Fruit fly (Drosophila melanogaster): ENCODE results near the gene CG14780.

CG14780 gene

dm6 chrX:1460278-1460872 is 11.9 kb upstream of the CG14780 start, which contains the start of gene Lrpprc2 (continued):
- TF ChIP-seq lilli (GFP tag; optimal IDR thresholded peaks at IDR 0.05) (no peak), ssp (GFP tag; IDR thresholded peaks at IDR 0.05) (no peak), Fer2 (tag; optimal IDR thresholded peaks at IDR 0.05) (no peak), CG11093 (GFP tag; IDR thresholded peaks at IDR 0.05) (no peak), CG11560 (tag; IDR thresholded peaks at IDR 0.05) (no peak), jing (GFP tag; optimal IDR thresholded peaks at IDR 0.05) (no peak), Ets97D (GFP tag; optimal IDR thresholded peaks at IDR 0.05) (peak; percentile 80), CG3995 (GFP tag; optimal IDR thresholded peaks at IDR 0.05) (no peak), kni (GFP tag; optimal IDR thresholded peaks at IDR 0.05) (peak; percentile 12), CG17186 (GFP tag; optimal IDR thresholded peaks at IDR 0.05) (peak; percentile 3), Dfd (GFP tag; optimal IDR thresholded peaks at IDR 0.05) (no peak), CG9797 (GFP tag; optimal IDR thresholded peaks at IDR 0.05) (peak; percentile 6), CG31224 (GFP tag; IDR thresholded peaks at IDR 0.05) (no peak), CG8290 (GFP tag; optimal IDR thresholded peaks at IDR 0.05) (no peak), CG8290 (tag; optimal IDR thresholded peaks at IDR 0.05) (no peak), eve (GFP tag; optimal IDR thresholded peaks at IDR 0.05) (no peak), pnt (GFP tag; optimal IDR thresholded peaks at IDR 0.05) (no peak), insv (GFP tag; optimal IDR thresholded peaks at IDR 0.05) (no peak), CG9215 (GFP tag; IDR thresholded peaks at IDR 0.05) (no peak), CG31441 (GFP tag; IDR thresholded peaks at IDR 0.05) (no peak), CG3407 (GFP tag; optimal IDR thresholded peaks at IDR 0.05) (no peak), bcd (GFP tag; optimal IDR thresholded peaks at IDR 0.05) (no peak), psq (GFP tag; optimal IDR thresholded peaks at IDR 0.05) (no peak), hbn (GFP tag; IDR thresholded peaks at IDR 0.05; ENCODE audit: partially characterized antibody) (no peak), Hr51 (GFP tag; optimal IDR thresholded peaks at IDR 0.05) (no peak), Nf-YA (GFP tag; IDR thresholded peaks at IDR 0.05) (no peak), CG11723 (GFP tag; optimal IDR thresholded peaks at IDR 0.05) (no peak), CG11696 (GFP tag; IDR thresholded peaks at IDR 0.05) (no peak), CG10431 (GFP tag; optimal IDR thresholded peaks at IDR 0.05) (peak; percentile 16), knrl (GFP tag; IDR thresholded peaks at IDR 0.05; ENCODE audit: partially characterized antibody) (no peak), abd-A (tag; optimal IDR thresholded peaks at IDR 0.05) (no peak), CG14441 (GFP tag; IDR thresholded peaks at IDR 0.05) (no peak), CG2116 (GFP tag; optimal IDR thresholded peaks at IDR 0.05) (peak; percentile 62), ase (GFP tag; IDR thresholded peaks at IDR 0.05) (no peak), vnd (GFP tag; IDR thresholded peaks at IDR 0.05; ENCODE audit: partially characterized antibody) (no peak), Bgb (GFP tag; IDR thresholded peaks at IDR 0.05; ENCODE audit: partially characterized antibody) (no peak), HLHmδ (GFP tag; optimal IDR thresholded peaks at IDR 0.05) (no peak), jumu (GFP tag; optimal IDR thresholded peaks at IDR 0.05) (no peak), ash1 (GFP tag; optimal IDR thresholded peaks at IDR 0.05) (no peak), slbo (GFP tag; IDR thresholded peaks at IDR 0.05) (no peak), CG4617 (GFP tag; optimal IDR thresholded peaks at IDR 0.05; ENCODE audit: borderline replicate concordance) (no peak), CG3847 (GFP tag; IDR thresholded peaks at IDR 0.05) (no peak), CG1529 (GFP tag; optimal IDR thresholded peaks at IDR 0.05) (no peak), stc (GFP tag; IDR thresholded peaks at IDR 0.05) (no peak), CG7963 (GFP tag; IDR thresholded peaks at IDR 0.05; ENCODE audit: partially characterized antibody) (no peak), gsb (GFP tag; IDR thresholded peaks at IDR 0.05) (no peak), CG6689 (GFP tag; IDR thresholded peaks at IDR 0.05) (no peak), CG11398 (GFP tag; optimal IDR thresholded peaks at IDR 0.05) (no peak), org-1 (GFP tag; optimal IDR thresholded peaks at IDR 0.05) (no peak), Adf1 (GFP tag; IDR thresholded peaks at IDR 0.05) (peak; percentile 23; the same call in 1 of the 2 replicates), stwl (tag; optimal IDR thresholded peaks at IDR 0.05) (peak; percentile 37), CG12744 (GFP tag; optimal IDR thresholded peaks at IDR 0.05) (no peak)

Measured in whole organism, embryonic.